Worm (Caenorhabditis elegans) whole organism, L1 larva: Measurements from ENCODE around the gene spat-2.

Source experiments
- pqm-1 ChIP-seq: sonication (generic microtip); optimal IDR thresholded peaks from 3 replicates; lab custom pipeline; 2017; ENCODE audit warnings: missing biosample characterization, missing genetic modification characterization
- snpc-4 ChIP-seq: fragments of 150-350 bp; optimal IDR thresholded peaks from 2 replicates; lab custom pipeline; 2014; ENCODE audit warnings: missing biosample characterization, missing genetic modification characterization
- unc-130 ChIP-seq: fragments of 150-350 bp; optimal IDR thresholded peaks from 2 replicates; lab custom pipeline; 2017; ENCODE audit warnings: missing biosample characterization, missing genetic modification characterization, inconsistent platforms

- TF ChIP-seq pqm-1 = no peak
- no peak for TF ChIP-seq snpc-4
- TF ChIP-seq unc-130 (tag; lab: Kevin White, UChicago) = no peak
Observed at ce11 chrIII:11036640-11037039, at the start of gene spat-2.
